Worm (Caenorhabditis elegans): ENCODE results near the gene T12B5.15.

- TF ChIP-seq ama-1 (optimal IDR thresholded peaks at IDR 0.05) (no peak), ets-7 (tag; optimal IDR thresholded peaks at IDR 0.05) (no peak), aly-1 (tag; optimal IDR thresholded peaks at IDR 0.05) (no peak), hnd-1 (tag; optimal IDR thresholded peaks at IDR 0.05) (no peak), pes-1 (GFP tag; IDR thresholded peaks at IDR 0.05) (no peak), F13C5.2 (tag; optimal IDR thresholded peaks at IDR 0.05) (no peak), scrt-1 (GFP tag; IDR thresholded peaks at IDR 0.05) (no peak), hmbx-1 (tag; optimal IDR thresholded peaks at IDR 0.05) (no peak), B0310.2 (tag; optimal IDR thresholded peaks at IDR 0.05) (no peak)
Observed at ce11 chrIII:982961-983360, 28.5 kb upstream of the T12B5.15 start, which contains the start of gene tbc-10.

All from whole organism, early embryonic.